Worm (Caenorhabditis elegans): Measurements from ENCODE around the gene F43H9.3.

- TF ChIP-seq lin-40 (tag; optimal IDR thresholded peaks at IDR 0.05): no peak
- no peak for TF ChIP-seq unc-62 (GFP tag; optimal IDR thresholded peaks at IDR 0.05)
- TF ChIP-seq snpc-3.4 (tag; optimal IDR thresholded peaks at IDR 0.05): no peak
- no peak for TF ChIP-seq tbp1 (GFP tag; optimal IDR thresholded peaks at IDR 0.05)
- no peak for TF ChIP-seq dpl-1 (GFP tag; optimal IDR thresholded peaks at IDR 0.05)
- no peak for TF ChIP-seq B0035.1 (tag; optimal IDR thresholded peaks at IDR 0.05)
- no peak for TF ChIP-seq snpc-1.3 (tag; optimal IDR thresholded peaks at IDR 0.05; ENCODE audit: insufficient read depth)
- no peak for TF ChIP-seq F55B11.4 (tag; optimal IDR thresholded peaks at IDR 0.05; ENCODE audit: borderline replicate concordance, insufficient read depth)
- TF ChIP-seq ztf-28 (GFP tag; IDR thresholded peaks at IDR 0.05): no peak
These were observed 28.9 kb downstream of the F43H9.3 start, which contains the start of gene Y97E10AR.2 for ce11 chrV:7995878-7996277.

Data from whole organism, young adult.